In genomic region chrII:6565077-6565476, ce11 we compare ENCODE assay signal across 5 worm cellular contexts.
A peak's percentile ranks its signal among the peaks of the same experiment; 100 is the strongest.
TF ChIP-seq lines count a peak whose summit lies in the region.

mpz-3 (minus strand) TSS chrII:6565396.

TF ChIP-seq in whole organism, L1 larva, 84 proteins besides CTCF, POLR2A, EP300 and RAD21 (continues in another document):
- peak; percentile 15 for TF ChIP-seq tbx-2 (tag; optimal IDR thresholded peaks at IDR 0.05; lab: Kevin White, UChicago)
- peak; percentile 58 for TF ChIP-seq nhr-19 (GFP tag; conservative IDR thresholded peaks at IDR 0.05; lab: Robert Waterston, UW)
- TF ChIP-seq lin-35 (GFP tag; optimal IDR thresholded peaks at IDR 0.05; lab: Kevin White, UChicago) = peak; percentile 22 to 59
- no peak for TF ChIP-seq fkh-4 (tag; optimal IDR thresholded peaks at IDR 0.05; lab: Kevin White, UChicago; ENCODE audit: borderline replicate concordance)
- TF ChIP-seq lir-3 (tag; optimal IDR thresholded peaks at IDR 0.05; lab: Kevin White, UChicago; ENCODE audit: poor library complexity) = peak; percentile 9
- TF ChIP-seq ceh-63 (GFP tag; optimal IDR thresholded peaks at IDR 0.05; lab: Kevin White, UChicago) = no peak
- peak; percentile 7 for TF ChIP-seq blmp-1 (tag; optimal IDR thresholded peaks at IDR 0.05; lab: Kevin White, UChicago)
- no peak for TF ChIP-seq C04F5.9 (tag; optimal IDR thresholded peaks at IDR 0.05; lab: Kevin White, UChicago)
- no peak for TF ChIP-seq hlh-17 (GFP tag; optimal IDR thresholded peaks at IDR 0.05; lab: Kevin White, UChicago; ENCODE audit: borderline replicate concordance)
- no peak for TF ChIP-seq unc-130 (tag; optimal IDR thresholded peaks at IDR 0.05; lab: Kevin White, UChicago)
- no peak for TF ChIP-seq vab-15 (tag; optimal IDR thresholded peaks at IDR 0.05; lab: Kevin White, UChicago)
- no peak for TF ChIP-seq ceh-8 (GFP tag; optimal IDR thresholded peaks at IDR 0.05; lab: Kevin White, UChicago)
- TF ChIP-seq fos-1 (tag; optimal IDR thresholded peaks at IDR 0.05; lab: Kevin White, UChicago) = no peak
- TF ChIP-seq pqm-1 (tag; optimal IDR thresholded peaks at IDR 0.05; lab: Kevin White, UChicago) = no peak
- TF ChIP-seq dpl-1 (GFP tag; optimal IDR thresholded peaks at IDR 0.05; lab: Kevin White, UChicago) = peak in 2 of 3 experiments; percentile 17 to 25
- peak; percentile 49 for TF ChIP-seq nhr-71 (tag; optimal IDR thresholded peaks at IDR 0.05; lab: Kevin White, UChicago)
- no peak for TF ChIP-seq mab-9 (GFP tag; IDR thresholded peaks at IDR 0.05; lab: Robert Waterston, UW)
- no peak for TF ChIP-seq pax-3 (tag; optimal IDR thresholded peaks at IDR 0.05; lab: Kevin White, UChicago)

TF ChIP-seq in whole organism, L3 larva, 47 proteins besides CTCF, POLR2A, EP300 and RAD21:
- TF ChIP-seq elt-1 (tag; optimal IDR thresholded peaks at IDR 0.05; lab: Kevin White, UChicago) (no peak), hmg-11 (tag; optimal IDR thresholded peaks at IDR 0.05; lab: Kevin White, UChicago) (no peak), pqm-1 (tag; optimal IDR thresholded peaks at IDR 0.05; lab: Kevin White, UChicago) (no peak), nhr-43 (tag; optimal IDR thresholded peaks at IDR 0.05; lab: Kevin White, UChicago; ENCODE audit: poor library complexity, severe bottlenecking) (peak; percentile 56), nhr-28 (tag; optimal IDR thresholded peaks at IDR 0.05; lab: Kevin White, UChicago) (no peak), lin-39 (tag; optimal IDR thresholded peaks at IDR 0.05; lab: Kevin White, UChicago) (peak; percentile 73), skn-1 (tag; optimal IDR thresholded peaks at IDR 0.05; lab: Kevin White, UChicago) (no peak), zag-1 (tag; optimal IDR thresholded peaks at IDR 0.05; lab: Kevin White, UChicago) (no peak), ama-1 (optimal IDR thresholded peaks at IDR 0.05; lab: Kevin White, UChicago) (peak; percentile 23), lsy-12 (tag; optimal IDR thresholded peaks at IDR 0.05; lab: Kevin White, UChicago) (peak; percentile 42), elt-3 (tag; optimal IDR thresholded peaks at IDR 0.05; lab: Kevin White, UChicago) (no peak), tbx-2 (tag; optimal IDR thresholded peaks at IDR 0.05; lab: Kevin White, UChicago) (peak; percentile 8), nhr-25 (tag; optimal IDR thresholded peaks at IDR 0.05; lab: Kevin White, UChicago) (no peak), elt-2 (tag; optimal IDR thresholded peaks at IDR 0.05; lab: Kevin White, UChicago) (peak; percentile 17), nfya-1 (tag; optimal IDR thresholded peaks at IDR 0.05; lab: Kevin White, UChicago; ENCODE audit: insufficient read depth) (peak; percentile 9), pha-4 (tag; optimal IDR thresholded peaks at IDR 0.05; lab: Kevin White, UChicago) (peak; percentile 56)

TF ChIP-seq in whole organism, early embryonic, 17 proteins besides CTCF, POLR2A, EP300 and RAD21:
- TF ChIP-seq sea-1 (GFP tag; conservative IDR thresholded peaks at IDR 0.05; lab: Robert Waterston, UW) (no peak), B0310.2 (tag; optimal IDR thresholded peaks at IDR 0.05; lab: Kevin White, UChicago) (peak; percentile 30), tbx-11 (GFP tag; IDR thresholded peaks at IDR 0.05; lab: Robert Waterston, UW) (peak; percentile 83), ceh-13 (GFP tag; optimal IDR thresholded peaks at IDR 0.05; lab: Kevin White, UChicago) (peak; percentile 58), F13C5.2 (tag; optimal IDR thresholded peaks at IDR 0.05; lab: Kevin White, UChicago) (peak; percentile 72), ets-7 (tag; optimal IDR thresholded peaks at IDR 0.05; lab: Kevin White, UChicago) (peak; percentile 30), scrt-1 (GFP tag; IDR thresholded peaks at IDR 0.05; lab: Robert Waterston, UW) (peak; percentile 77), hmbx-1 (tag; optimal IDR thresholded peaks at IDR 0.05; lab: Kevin White, UChicago) (no peak), ama-1 (optimal IDR thresholded peaks at IDR 0.05; lab: Kevin White, UChicago) (no peak), ceh-36 (tag; optimal IDR thresholded peaks at IDR 0.05; lab: Kevin White, UChicago) (peak; percentile 64), tbx-37 (GFP tag; conservative IDR thresholded peaks at IDR 0.05; lab: Robert Waterston, UW) (no peak; the same call in 1 of the 2 replicates), aly-1 (tag; optimal IDR thresholded peaks at IDR 0.05; lab: Kevin White, UChicago) (peak; percentile 74), pes-1 (GFP tag; IDR thresholded peaks at IDR 0.05; lab: Robert Waterston, UW) (no peak), hnd-1 (tag; optimal IDR thresholded peaks at IDR 0.05; lab: Kevin White, UChicago) (peak; percentile 47), flt-1 (GFP tag; IDR thresholded peaks at IDR 0.05; lab: Robert Waterston, UW) (peak; percentile 81; the same call in 1 of the 2 replicates), tra-4 (tag; optimal IDR thresholded peaks at IDR 0.05; lab: Kevin White, UChicago) (no peak), hmg-4 (GFP tag; optimal IDR thresholded peaks at IDR 0.05; lab: Kevin White, UChicago) (no peak)

TF ChIP-seq in whole organism, midembryonic, 9 proteins besides CTCF, POLR2A, EP300 and RAD21:
- peak; percentile 61 for TF ChIP-seq ref-1 (GFP tag; conservative IDR thresholded peaks at IDR 0.05; lab: Robert Waterston, UW)
- TF ChIP-seq ztf-23 (GFP tag; IDR thresholded peaks at IDR 0.05; lab: Robert Waterston, UW) = peak; percentile 80; the same call in 1 of the 2 replicates
- peak; percentile 82; the same call in 1 of the 2 replicates for TF ChIP-seq tab-1 (GFP tag; IDR thresholded peaks at IDR 0.05; lab: Robert Waterston, UW)
- peak; percentile 66 for TF ChIP-seq med-1 (GFP tag; optimal IDR thresholded peaks at IDR 0.05; lab: Kevin White, UChicago; ENCODE audit: insufficient read depth)
- peak; percentile 86 for TF ChIP-seq flt-1 (GFP tag; IDR thresholded peaks at IDR 0.05; lab: Robert Waterston, UW)
- TF ChIP-seq ztf-29 (GFP tag; IDR thresholded peaks at IDR 0.05; lab: Robert Waterston, UW) = peak; percentile 56; the same call in 1 of the 2 replicates
- TF ChIP-seq T22C8.4 (GFP tag; IDR thresholded peaks at IDR 0.05; lab: Robert Waterston, UW) = peak; percentile 67; the same call in 1 of the 2 replicates
- TF ChIP-seq cog-1 (tag; optimal IDR thresholded peaks at IDR 0.05; lab: Kevin White, UChicago) = no peak
- TF ChIP-seq klf-2 (GFP tag; conservative IDR thresholded peaks at IDR 0.05; lab: Robert Waterston, UW) = no peak; the same call in none of the 2 replicates
TF ChIP-seq in whole organism, midembryonic: peak in this region for 7.

TF ChIP-seq in whole organism, young adult, 124 proteins besides CTCF, POLR2A, EP300 and RAD21 (continues in another document):
- TF ChIP-seq egrh-3 (GFP tag; IDR thresholded peaks at IDR 0.05; lab: Robert Waterston, UW) (no peak), him-1 (tag; optimal IDR thresholded peaks at IDR 0.05; lab: Kevin White, UChicago) (peak; percentile 96), F57C9.4 (tag; optimal IDR thresholded peaks at IDR 0.05; lab: Kevin White, UChicago) (no peak), K12H6.12 (tag; optimal IDR thresholded peaks at IDR 0.05; lab: Kevin White, UChicago) (no peak), somi-1 (GFP tag; optimal IDR thresholded peaks at IDR 0.05; lab: Kevin White, UChicago) (no peak), ztf-25 (GFP tag; IDR thresholded peaks at IDR 0.05; lab: Robert Waterston, UW) (no peak), attf-3 (GFP tag; conservative IDR thresholded peaks at IDR 0.05; lab: Robert Waterston, UW) (no peak; the same call in 1 of the 2 replicates), aptf-3 (GFP tag; IDR thresholded peaks at IDR 0.05; lab: Robert Waterston, UW) (no peak), F10E7.11 (tag; optimal IDR thresholded peaks at IDR 0.05; lab: Kevin White, UChicago) (no peak), lin-40 (tag; optimal IDR thresholded peaks at IDR 0.05; lab: Kevin White, UChicago) (no peak), hlh-26 (GFP tag; conservative IDR thresholded peaks at IDR 0.05; lab: Robert Waterston, UW) (no peak), aptf-2 (GFP tag; conservative IDR thresholded peaks at IDR 0.05; lab: Robert Waterston, UW) (peak; percentile 58; the same call in 1 of the 2 replicates), ceh-27 (GFP tag; optimal IDR thresholded peaks at IDR 0.05; lab: Kevin White, UChicago) (no peak), hsf-1 (GFP tag; IDR thresholded peaks at IDR 0.05; lab: Robert Waterston, UW) (no peak), nhr-120 (GFP tag; IDR thresholded peaks at IDR 0.05; lab: Robert Waterston, UW) (no peak), ceh-58 (GFP tag; IDR thresholded peaks at IDR 0.05; lab: Robert Waterston, UW) (no peak), tlf-1 (GFP tag; optimal IDR thresholded peaks at IDR 0.05; lab: Kevin White, UChicago) (no peak), F33H1.4 (GFP tag; IDR thresholded peaks at IDR 0.05; lab: Robert Waterston, UW) (no peak; the same call in 1 of the 2 replicates), nfya-2 (GFP tag; IDR thresholded peaks at IDR 0.05; lab: Robert Waterston, UW) (no peak), snpc-1.1 (tag; optimal IDR thresholded peaks at IDR 0.05; lab: Kevin White, UChicago; ENCODE audit: insufficient read depth) (no peak), dox-1 (GFP tag; IDR thresholded peaks at IDR 0.05; lab: Robert Waterston, UW) (no peak), madf-10 (tag; optimal IDR thresholded peaks at IDR 0.05; lab: Kevin White, UChicago) (peak; percentile 35), dpff-1 (tag; optimal IDR thresholded peaks at IDR 0.05; lab: Kevin White, UChicago) (no peak), tbx-9 (tag; optimal IDR thresholded peaks at IDR 0.05; lab: Kevin White, UChicago; ENCODE audit: borderline replicate concordance) (no peak), cebp-2 (GFP tag; IDR thresholded peaks at IDR 0.05; lab: Robert Waterston, UW) (no peak), mel-28 (tag; optimal IDR thresholded peaks at IDR 0.05; lab: Kevin White, UChicago; ENCODE audit: borderline replicate concordance) (no peak), F49E8.2 (tag; optimal IDR thresholded peaks at IDR 0.05; lab: Kevin White, UChicago; ENCODE audit: insufficient read depth) (peak; percentile 66), Y56A3A.18 (GFP tag; IDR thresholded peaks at IDR 0.05; lab: Robert Waterston, UW) (no peak), chd-7 (tag; optimal IDR thresholded peaks at IDR 0.05; lab: Kevin White, UChicago) (no peak), repo-1 (tag; optimal IDR thresholded peaks at IDR 0.05; lab: Kevin White, UChicago) (no peak), akir-1 (GFP tag; optimal IDR thresholded peaks at IDR 0.05; lab: Kevin White, UChicago) (no peak), cebp-1 (GFP tag; IDR thresholded peaks at IDR 0.05; lab: Robert Waterston, UW) (no peak), cebp-1 (tag; optimal IDR thresholded peaks at IDR 0.05; lab: Kevin White, UChicago) (no peak), C17E4.6 (GFP tag; IDR thresholded peaks at IDR 0.05; lab: Robert Waterston, UW) (0 out of 2 replicates have a peak, but pooled peaks have one; percentile 19), lag-1 (GFP tag; IDR thresholded peaks at IDR 0.05; lab: Robert Waterston, UW) (no peak), hmg-20 (GFP tag; IDR thresholded peaks at IDR 0.05; lab: Robert Waterston, UW) (no peak), sptf-2 (GFP tag; optimal IDR thresholded peaks at IDR 0.05; lab: Kevin White, UChicago) (no peak), ccch-3 (GFP tag; optimal IDR thresholded peaks at IDR 0.05; lab: Kevin White, UChicago) (no peak)

Comparison
In these comparisons a context has a peak if more than half of its experiments do, and no peak if none do; other contexts are left out.
1. Of the 8 proteins assayed by ChIP-seq in both whole organism, young adult and whole organism, L1 larva: peak only in whole organism, young adult: none; only in whole organism, L1 larva: dpl-1 and lin-35; in both: efl-1 and nhr-90; in neither: 2; mixed calls (peak in some experiments, not most) for 2.